Worm (Caenorhabditis elegans) whole organism, late embryonic: ENCODE results near the gene nhr-142.

Source experiments
- T23F11.4 ChIP-seq: fragments of 200-800 bp; sonication (Bioruptor generic); optimal IDR thresholded peaks from 2 replicates; lab custom pipeline; 2018; ENCODE audit warnings: mild to moderate bottlenecking, missing genetic modification characterization, missing compliant biosample characterization
- ama-1 ChIP-seq: fragments of 150-350 bp; optimal IDR thresholded peaks from 2 replicates; lab custom pipeline; 2014
- ceh-14 ChIP-seq: sonication (generic microtip); optimal IDR thresholded peaks from 2 replicates; lab custom pipeline; 2016; ENCODE audit warnings: missing genotype, missing genetic modification characterization, missing compliant biosample characterization
- ceh-48 ChIP-seq: sonication (generic microtip); optimal IDR thresholded peaks from 2 replicates; lab custom pipeline; 2016; ENCODE audit warnings: missing genetic modification characterization, inconsistent platforms, missing compliant biosample characterization
- dve-1 ChIP-seq: sonication (generic microtip); optimal IDR thresholded peaks from 2 replicates; lab custom pipeline; 2017; ENCODE audit warnings: antibody characterized with exemption, mild to moderate bottlenecking, missing genetic modification characterization, missing compliant biosample characterization
- fkh-10 ChIP-seq: fragments of 150-350 bp; optimal IDR thresholded peaks from 2 replicates; lab custom pipeline; 2014; ENCODE audit warnings: missing biosample characterization, missing genetic modification reagents, missing genetic modification characterization
- gmeb-2 ChIP-seq: sonication (generic microtip); optimal IDR thresholded peaks from 2 replicates; lab custom pipeline; 2016; ENCODE audit warnings: missing genetic modification characterization, inconsistent platforms, missing compliant biosample characterization
- hlh-13 ChIP-seq: fragments of 200-800 bp; sonication (Bioruptor generic); optimal IDR thresholded peaks from 2 replicates; lab custom pipeline; 2018; ENCODE audit warnings: mild to moderate bottlenecking, missing genetic modification characterization, missing compliant biosample characterization
- pag-3 ChIP-seq: sonication (generic microtip); optimal IDR thresholded peaks from 2 replicates; lab custom pipeline; 2016; ENCODE audit warnings: missing compliant biosample characterization, missing genetic modification characterization, borderline replicate concordance
- pros-1 ChIP-seq: fragments of 150-350 bp; optimal IDR thresholded peaks from 2 replicates; lab custom pipeline; 2014; ENCODE audit warnings: missing biosample characterization, missing genetic modification reagents, missing genetic modification characterization
- sox-2 ChIP-seq: fragments of 200-800 bp; sonication (Bioruptor generic); IDR thresholded peaks from 2 replicates; pipeline ENCODE4 v1.3.6; 2022; ENCODE audit warnings: missing genetic modification reagents, missing genetic modification characterization, missing compliant biosample characterization
- syd-9 ChIP-seq: sonication (generic microtip); optimal IDR thresholded peaks from 2 replicates; lab custom pipeline; 2016; ENCODE audit warnings: mild to moderate bottlenecking, missing genetic modification characterization, moderate library complexity, missing compliant biosample characterization
- unc-86 ChIP-seq: sonication (generic microtip); optimal IDR thresholded peaks from 2 replicates; lab custom pipeline; 2016; ENCODE audit warnings: missing genetic modification characterization, missing compliant biosample characterization

ce11 chrV:5771627-5772026 is 18.7 kb downstream of the nhr-142 start, which contains the start of gene F44E7.3:
- TF ChIP-seq dve-1 (no peak), hlh-13 (GFP tag; lab: Kevin White, UChicago) (no peak), syd-9 (tag; lab: Kevin White, UChicago) (no peak), unc-86 (tag; lab: Kevin White, UChicago) (no peak), pros-1 (tag; lab: Kevin White, UChicago) (no peak), ceh-14 (tag; lab: Kevin White, UChicago) (no peak), T23F11.4 (GFP tag; lab: Kevin White, UChicago) (no peak), ceh-48 (tag; lab: Kevin White, UChicago) (no peak), pag-3 (tag; lab: Kevin White, UChicago) (no peak), ama-1 (lab: Kevin White, UChicago) (no peak), sox-2 (GFP tag; lab: Robert Waterston, UW) (no peak), gmeb-2 (no peak), fkh-10 (GFP tag; lab: Kevin White, UChicago) (no peak)
